Fruit fly (Drosophila melanogaster) whole organism, adult: ENCODE results near the gene CG10132.

Source experiments
- CG12768 ChIP-seq: fragments of 200-800 bp; sonication (Bioruptor generic); optimal IDR thresholded peaks from 2 replicates; lab custom pipeline; 2017; ENCODE audit warnings: missing biosample characterization, missing genetic modification characterization, mild to moderate bottlenecking, moderate library complexity, missing genetic modification reagents
- CG33017 ChIP-seq: fragments of 200-800 bp; sonication (Bioruptor generic); optimal IDR thresholded peaks from 2 replicates; lab custom pipeline; 2018; ENCODE audit warnings: missing biosample characterization, mild to moderate bottlenecking, missing genetic modification characterization, moderate library complexity
- CG5204 ChIP-seq: fragments of 200-800 bp; sonication (Bioruptor generic); optimal IDR thresholded peaks from 2 replicates; lab custom pipeline; 2016; ENCODE audit warnings: missing biosample characterization, missing genetic modification characterization
- CG7045 ChIP-seq: fragments of 200-800 bp; sonication (Bioruptor generic); optimal IDR thresholded peaks from 2 replicates; lab custom pipeline; 2017; ENCODE audit warnings: missing biosample characterization, mild to moderate bottlenecking, missing genetic modification characterization
- Crg-1 ChIP-seq: fragments of 200-800 bp; sonication (Bioruptor generic); optimal IDR thresholded peaks from 2 replicates; lab custom pipeline; 2016; ENCODE audit warnings: missing biosample characterization, missing genetic modification characterization
- Mnt ChIP-seq: fragments of 200-800 bp; sonication (Bioruptor generic); optimal IDR thresholded peaks from 2 replicates; lab custom pipeline; 2016; ENCODE audit warnings: missing biosample characterization, mild to moderate bottlenecking, missing genetic modification characterization
- bab1 ChIP-seq: fragments of 200-800 bp; sonication (Bioruptor generic); optimal IDR thresholded peaks from 3 replicates; lab custom pipeline; 2019; ENCODE audit warnings: missing biosample characterization, mild to moderate bottlenecking, missing genetic modification characterization, moderate library complexity
- cic ChIP-seq: fragments of 200-800 bp; sonication (Bioruptor generic); optimal IDR thresholded peaks from 2 replicates; lab custom pipeline; 2017; ENCODE audit warnings: missing biosample characterization, mild to moderate bottlenecking, missing genetic modification characterization, moderate library complexity
- kay ChIP-seq: fragments of 200-800 bp; sonication (Bioruptor generic); peaks from one replicate; lab custom pipeline; 2016; ENCODE audit warnings: missing biosample characterization, missing genetic modification characterization, borderline replicate concordance

dm6 chr2L:19516062-19516461, 2.6 kb upstream of the CG10132 start:
- TF ChIP-seq kay (GFP tag; lab: Kevin White, UChicago) (no peak), CG5204 (GFP tag; lab: Kevin White, UChicago) (no peak), CG12768 (no peak), CG33017 (no peak), bab1 (GFP tag; lab: Kevin White, UChicago) (no peak), CG7045 (GFP tag; lab: Kevin White, UChicago) (no peak), cic (GFP tag; lab: Kevin White, UChicago) (no peak), Mnt (no peak), Crg-1 (GFP tag; lab: Kevin White, UChicago) (no peak)
